In the genomic region with DNA sequence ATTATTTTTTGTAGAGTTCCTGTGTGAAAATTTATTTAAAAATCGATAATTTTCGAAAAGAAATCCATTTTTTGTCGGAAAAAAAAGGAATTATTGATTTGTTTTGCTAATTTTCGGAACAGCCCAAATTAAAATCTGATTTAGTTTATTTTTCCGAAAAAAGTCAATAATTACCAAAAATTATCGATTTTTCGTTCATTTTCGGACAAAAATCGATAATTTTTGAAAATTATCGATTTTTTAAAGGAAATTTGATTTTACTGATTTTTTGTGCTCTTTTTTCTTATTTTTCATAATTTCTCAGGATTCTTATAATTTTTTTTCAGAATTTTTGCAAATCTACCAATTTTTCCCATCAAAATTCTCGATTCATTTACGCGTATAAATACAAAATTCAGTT, we compare ENCODE assay signal across 4 worm cellular contexts.
TF ChIP-seq lines count a peak whose summit lies in the region.

No protein-coding gene starts in this region.

TF ChIP-seq in whole organism, L3 larva, 47 proteins besides CTCF, POLR2A, EP300 and RAD21:
- TF ChIP-seq eor-1 (tag; optimal IDR thresholded peaks at IDR 0.05; lab: Kevin White, UChicago): no peak
- TF ChIP-seq egl-5 (tag; optimal IDR thresholded peaks at IDR 0.05; lab: Kevin White, UChicago): no peak
- TF ChIP-seq ceh-28 (tag; optimal IDR thresholded peaks at IDR 0.05; lab: Kevin White, UChicago): peak; percentile 87

TF ChIP-seq in whole organism, L4 larva, 104 proteins besides CTCF, POLR2A, EP300 and RAD21:
- TF ChIP-seq Y48G9A.11 (GFP tag; IDR thresholded peaks at IDR 0.05; lab: Robert Waterston, UW) (no peak), lim-7 (GFP tag; IDR thresholded peaks at IDR 0.05; lab: Robert Waterston, UW) (no peak), ama-1 (optimal IDR thresholded peaks at IDR 0.05; lab: Kevin White, UChicago) (no peak), ceh-28 (tag; optimal IDR thresholded peaks at IDR 0.05; lab: Kevin White, UChicago) (peak; percentile 31), dmd-8 (GFP tag; IDR thresholded peaks at IDR 0.05; lab: Robert Waterston, UW) (no peak), spr-1 (tag; optimal IDR thresholded peaks at IDR 0.05; lab: Kevin White, UChicago) (no peak), zip-2 (tag; optimal IDR thresholded peaks at IDR 0.05; lab: Kevin White, UChicago) (no peak)

TF ChIP-seq in whole organism, late embryonic, 69 proteins besides CTCF, POLR2A, EP300 and RAD21:
- TF ChIP-seq ceh-48 (tag; optimal IDR thresholded peaks at IDR 0.05; lab: Kevin White, UChicago) (peak; percentile 18), pros-1 (tag; optimal IDR thresholded peaks at IDR 0.05; lab: Kevin White, UChicago) (no peak)

TF ChIP-seq in whole organism, midembryonic, 9 proteins besides CTCF, POLR2A, EP300 and RAD21:
- TF ChIP-seq klf-2 (GFP tag; conservative IDR thresholded peaks at IDR 0.05; lab: Robert Waterston, UW) (no peak), T22C8.4 (GFP tag; IDR thresholded peaks at IDR 0.05; lab: Robert Waterston, UW) (peak; percentile 74)
